Worm (Caenorhabditis elegans) whole organism, dauer: ENCODE measurements around the gene ugt-10.
"Not testable (repeated sequence)": the region's sequence is repeated elsewhere in the genome, so short reads cannot be mapped to it uniquely, and the experiment has no call there.

ENCODE experiments used
- unc-62 ChIP-seq: sonication (generic microtip); optimal IDR thresholded peaks from 2 replicates; lab custom pipeline; 2017; ENCODE audit warnings: missing biosample characterization, missing genetic modification reagents, missing genetic modification characterization

The ugt-10 gene

DNA sequence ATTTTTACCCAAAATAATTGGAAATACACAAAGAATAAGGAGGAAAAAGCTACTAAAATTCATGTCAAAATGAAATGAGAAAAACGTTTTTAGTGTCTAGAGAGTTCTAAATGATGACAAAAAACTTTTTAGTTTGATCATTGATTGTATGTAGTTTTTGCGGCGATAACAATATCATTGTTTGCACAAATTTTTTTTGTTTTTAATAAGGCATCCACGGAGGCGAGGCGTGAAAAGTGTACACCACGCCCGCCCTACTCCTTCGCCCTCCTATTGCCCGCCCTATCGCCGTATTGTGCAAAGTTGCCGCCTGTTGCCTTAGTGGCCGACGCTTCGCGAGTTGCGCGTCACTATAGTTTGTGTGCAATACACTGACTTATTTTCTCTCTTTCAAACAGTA lies at the start of gene ugt-10:
Gene ugt-10 (minus strand): TSS at position 101 of the 400 bp plus-strand sequence.
- not testable (repeated sequence) for TF ChIP-seq unc-62 (GFP tag; lab: Kevin White, UChicago)

DNA sequence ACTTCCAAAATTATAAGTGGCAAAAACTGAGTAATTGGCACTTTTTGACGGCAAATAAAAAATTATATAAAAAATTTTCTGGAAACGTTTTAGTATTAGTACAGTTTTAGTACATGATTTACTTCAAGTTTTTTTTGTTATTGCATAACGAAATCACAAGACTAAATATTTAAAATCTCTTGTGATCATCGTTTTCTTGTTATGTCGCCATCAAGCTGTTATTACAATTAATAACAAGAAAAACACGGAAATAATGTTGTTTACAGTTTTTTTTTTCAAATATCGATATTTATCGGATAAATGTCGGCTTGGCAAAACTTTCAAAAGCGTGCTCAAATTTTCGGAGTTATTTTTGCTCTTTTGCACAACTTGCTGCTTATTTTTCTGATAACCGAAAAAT lies 48.7 kb upstream of the ugt-10 start, which contains the start of gene str-209:
Gene str-209 (plus strand): TSS at position 301 of the 400 bp plus-strand sequence.
- TF ChIP-seq unc-62 (GFP tag; lab: Kevin White, UChicago): no peak

DNA sequence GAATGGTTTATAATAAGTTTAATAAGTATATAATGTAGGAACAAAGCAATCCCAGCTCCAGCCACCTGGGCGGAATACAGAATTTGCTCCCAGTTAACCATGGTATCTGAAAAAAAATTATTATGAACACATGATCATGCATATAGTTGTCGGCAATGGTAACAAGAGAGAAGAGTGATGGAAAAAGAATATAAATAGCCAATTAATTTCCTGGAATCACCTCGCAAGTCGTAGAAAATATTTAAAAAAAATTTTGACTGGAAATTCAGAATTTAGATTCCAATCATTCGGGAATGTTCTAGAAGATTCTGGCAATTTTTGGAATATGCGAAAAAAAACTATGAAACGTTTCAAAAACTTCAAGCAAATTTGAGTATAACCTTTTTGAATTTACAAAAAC lies 44.3 kb upstream of the ugt-10 start, which contains the start of gene str-211:
Gene str-211 (minus strand): TSS at position 101 of the 400 bp plus-strand sequence.
- no peak for TF ChIP-seq unc-62 (GFP tag; lab: Kevin White, UChicago)

DNA sequence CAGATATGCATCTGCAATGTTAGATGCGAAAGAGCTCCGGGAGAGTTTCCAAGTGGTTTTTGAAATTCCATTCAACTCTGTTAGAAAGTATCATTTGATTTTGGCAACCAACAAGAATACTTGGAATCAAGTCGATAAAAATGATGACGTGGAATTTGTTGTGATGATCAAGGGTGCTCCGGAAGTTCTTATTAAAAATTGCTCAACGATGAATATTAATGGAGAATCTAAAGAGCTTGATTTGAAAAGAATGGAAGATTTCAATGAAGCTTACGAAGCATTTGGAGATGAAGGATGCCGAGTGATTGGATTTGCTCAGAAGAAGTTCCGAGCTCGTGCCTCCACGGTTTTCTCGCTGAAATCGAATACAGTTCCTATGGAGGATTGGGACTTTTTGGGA lies 37.4 kb upstream of the ugt-10 start:
- no peak for TF ChIP-seq unc-62 (GFP tag; lab: Kevin White, UChicago)

DNA sequence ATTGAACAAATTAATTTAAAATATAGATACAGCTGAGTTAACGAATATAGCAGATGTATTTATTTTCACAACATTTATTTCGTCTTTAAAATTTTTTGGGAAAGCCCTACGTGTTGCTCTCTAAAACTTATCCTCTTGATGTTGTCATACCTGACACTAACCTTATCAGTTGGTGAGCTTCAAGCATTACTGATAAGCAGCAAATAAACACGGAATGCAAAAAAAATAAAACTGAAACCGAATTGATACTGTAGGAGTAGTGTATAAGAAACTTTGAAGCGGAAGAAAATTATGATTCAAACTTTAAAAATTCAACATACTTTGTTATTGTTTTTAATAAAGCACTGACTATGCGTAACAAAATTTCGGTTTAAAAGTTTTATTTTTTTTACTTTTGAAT lies 35.2 kb upstream of the ugt-10 start:
- no peak for TF ChIP-seq unc-62 (GFP tag; lab: Kevin White, UChicago)

DNA sequence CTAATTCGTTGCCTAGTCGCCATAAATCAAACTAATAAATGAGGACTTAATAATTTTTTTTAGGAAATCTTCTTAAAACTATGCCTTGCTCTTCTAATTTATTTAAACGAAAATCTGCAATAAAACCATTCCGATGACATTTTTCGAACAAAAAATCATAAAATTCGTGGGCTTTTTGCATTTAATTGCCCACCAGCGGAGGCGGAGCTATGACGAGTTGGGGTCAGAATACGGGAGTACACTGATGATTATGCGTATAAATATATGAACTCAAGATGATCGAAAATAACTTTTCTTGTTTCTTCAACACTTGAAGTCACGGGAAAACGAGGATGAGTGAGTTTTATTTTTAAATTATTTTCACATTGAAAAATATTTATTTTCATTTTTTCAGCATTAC lies 34.5 kb upstream of the ugt-10 start, which contains the start of gene catp-2:
Gene catp-2 (plus strand): TSS at position 301 of the 400 bp plus-strand sequence.
- TF ChIP-seq unc-62 (GFP tag; lab: Kevin White, UChicago): no peak

DNA sequence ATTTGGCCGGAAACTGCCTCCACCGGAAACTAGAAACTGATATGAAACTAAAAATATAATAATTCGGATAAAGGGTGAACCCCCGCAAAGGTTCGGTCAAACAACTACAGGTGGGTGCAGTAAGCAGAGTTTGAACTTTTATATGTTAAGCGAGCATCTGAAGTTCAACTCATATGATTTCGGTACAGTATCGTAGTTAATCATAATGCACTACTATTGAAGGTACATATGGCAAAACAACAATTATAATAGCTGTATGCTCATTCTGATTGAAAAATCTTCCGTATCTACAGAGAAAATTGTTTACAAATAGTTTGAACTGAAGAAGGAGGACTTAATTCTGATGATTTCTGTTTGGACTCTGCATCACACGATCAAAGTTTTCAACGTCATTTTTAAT lies 33.3 kb upstream of the ugt-10 start:
- TF ChIP-seq unc-62 (GFP tag; lab: Kevin White, UChicago): no peak

DNA sequence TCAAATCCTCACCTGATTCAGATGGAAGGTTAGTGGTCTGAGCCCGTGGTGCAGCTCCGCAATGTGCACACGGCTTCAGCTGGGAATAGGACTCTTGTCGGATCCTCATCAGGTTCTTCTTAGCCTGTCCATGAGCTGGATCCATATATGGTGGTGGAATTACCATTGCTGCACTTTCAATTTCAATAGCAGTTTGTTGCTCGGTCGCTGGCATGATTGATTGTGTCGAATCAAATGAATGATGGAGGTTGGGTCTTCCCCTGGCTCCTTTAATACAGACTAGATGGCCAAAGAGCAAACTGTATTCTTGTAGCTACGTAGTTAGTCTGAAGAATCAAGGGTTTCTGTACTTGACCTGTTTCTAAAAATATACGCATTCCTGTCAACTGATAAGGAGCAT lies 32.9 kb upstream of the ugt-10 start, which contains the start of gene C02E7.10:
Gene C02E7.10 (minus strand): TSS at position 232 of the 400 bp plus-strand sequence.
- no peak for TF ChIP-seq unc-62 (GFP tag; lab: Kevin White, UChicago)

DNA sequence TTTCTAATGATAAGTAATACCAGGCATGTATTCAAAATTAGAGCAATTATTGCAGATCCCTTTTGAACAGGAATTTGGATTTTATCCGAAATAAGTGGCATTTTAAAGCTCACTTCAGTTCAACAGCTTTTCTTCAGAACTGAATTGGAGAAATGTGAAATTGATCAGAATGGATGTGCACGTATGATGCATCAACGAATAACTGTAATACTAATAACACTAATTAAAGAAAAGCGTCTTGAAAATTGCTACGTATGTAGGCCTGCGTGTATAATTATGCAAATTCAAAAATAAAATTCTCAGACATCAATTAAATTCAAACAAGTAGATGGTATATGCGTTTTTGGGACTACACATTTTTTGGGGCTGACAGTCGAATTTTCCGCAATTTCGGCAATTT lies 29.9 kb upstream of the ugt-10 start, which contains the start of gene str-205:
Gene str-205 (minus strand): TSS at position 101 of the 400 bp plus-strand sequence.
- TF ChIP-seq unc-62 (GFP tag; lab: Kevin White, UChicago): no peak

DNA sequence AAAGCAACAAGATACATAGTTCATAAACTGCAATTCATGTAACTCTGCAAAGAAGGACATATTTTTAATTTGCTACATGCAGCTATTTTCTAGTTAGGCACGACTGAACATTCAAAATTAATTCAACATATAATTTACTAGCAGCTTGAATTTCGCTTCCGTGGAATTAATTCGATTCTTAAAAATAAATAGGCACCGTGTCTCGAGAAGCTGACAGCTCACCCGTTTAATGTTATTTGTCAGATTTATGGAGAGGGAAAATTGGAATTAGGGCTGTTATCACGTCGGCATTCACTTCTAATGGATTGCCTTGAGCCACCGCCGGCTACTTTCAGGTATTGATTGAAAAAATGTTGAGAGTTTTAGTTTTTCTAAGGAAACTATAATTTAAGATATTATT lies 26.5 kb upstream of the ugt-10 start, which contains the start of gene srh-21:
Gene srh-21 (plus strand): TSS at position 301 of the 400 bp plus-strand sequence.
- no peak for TF ChIP-seq unc-62 (GFP tag; lab: Kevin White, UChicago)

DNA sequence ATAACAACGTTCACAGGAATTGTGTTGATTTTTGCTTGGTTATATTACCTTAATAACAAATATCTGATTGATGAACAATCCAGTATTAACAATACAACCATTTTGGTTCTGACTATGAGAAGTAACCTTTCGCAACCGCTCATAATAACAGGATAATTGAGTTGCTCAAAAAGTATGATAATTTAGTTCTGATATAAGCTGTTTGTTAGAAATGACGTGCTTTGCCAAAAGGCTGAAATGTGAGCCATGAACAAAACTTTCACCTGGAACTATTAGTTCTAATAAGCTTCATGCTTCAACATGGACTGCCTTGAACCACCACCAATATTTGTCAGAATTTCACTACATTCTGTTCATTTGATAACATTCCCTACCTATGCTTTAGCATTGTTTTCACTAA lies 24.7 kb upstream of the ugt-10 start, which contains the start of gene srh-20:
Gene srh-20 (plus strand): TSS at position 301 of the 400 bp plus-strand sequence.
- TF ChIP-seq unc-62 (GFP tag; lab: Kevin White, UChicago): no peak

DNA sequence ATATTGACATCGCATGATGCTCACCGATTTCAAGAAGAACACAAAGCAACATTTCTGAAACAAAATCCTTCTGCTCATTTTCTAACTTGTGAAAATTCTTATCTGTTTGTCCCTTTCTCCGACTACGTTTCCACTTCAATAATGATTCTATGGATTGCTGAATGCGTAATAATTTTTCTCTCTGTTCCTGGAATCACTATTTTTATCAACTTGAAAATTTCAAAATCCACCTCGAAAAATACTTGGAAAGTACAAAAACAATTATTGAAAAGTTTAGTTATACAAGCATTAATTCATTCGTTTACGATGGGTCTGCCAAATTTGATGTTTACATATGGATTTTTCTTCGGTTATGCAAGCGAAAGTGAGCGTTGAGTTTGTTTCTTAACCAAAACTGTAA lies 22.1 kb upstream of the ugt-10 start, which contains the start of gene srh-22:
Gene srh-22 (plus strand): TSS at position 301 of the 400 bp plus-strand sequence.
- no peak for TF ChIP-seq unc-62 (GFP tag; lab: Kevin White, UChicago)

DNA sequence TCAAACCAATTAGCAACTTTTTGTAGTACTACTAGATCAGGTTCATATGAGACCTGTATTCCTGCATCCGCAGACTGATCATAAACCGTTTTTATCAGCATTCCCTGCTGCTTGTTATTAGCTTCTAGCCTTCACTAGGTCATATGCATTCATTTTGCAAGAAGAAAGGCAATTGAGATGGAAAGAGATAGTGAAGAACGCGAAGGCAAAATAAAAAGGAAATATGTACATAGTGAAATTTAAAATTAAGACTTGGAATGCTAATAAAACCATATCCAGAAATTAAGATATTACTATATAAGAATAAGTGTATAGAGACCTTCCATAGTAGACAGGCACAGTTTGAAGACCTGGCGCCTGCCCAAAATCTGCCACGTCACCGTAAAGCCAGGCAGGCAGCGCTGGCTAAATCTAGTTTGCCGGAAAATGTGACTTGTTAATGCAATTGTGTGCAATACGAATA lies 20.8 kb upstream of the ugt-10 start, which contains the start of the genes C02E7.8 and srh-23:
Gene C02E7.8 (minus strand): TSS at position 101 of the 463 bp plus-strand sequence.
Gene srh-23 (plus strand): TSS at position 413 of the 463 bp plus-strand sequence.
- TF ChIP-seq unc-62 (GFP tag; lab: Kevin White, UChicago): no peak

DNA sequence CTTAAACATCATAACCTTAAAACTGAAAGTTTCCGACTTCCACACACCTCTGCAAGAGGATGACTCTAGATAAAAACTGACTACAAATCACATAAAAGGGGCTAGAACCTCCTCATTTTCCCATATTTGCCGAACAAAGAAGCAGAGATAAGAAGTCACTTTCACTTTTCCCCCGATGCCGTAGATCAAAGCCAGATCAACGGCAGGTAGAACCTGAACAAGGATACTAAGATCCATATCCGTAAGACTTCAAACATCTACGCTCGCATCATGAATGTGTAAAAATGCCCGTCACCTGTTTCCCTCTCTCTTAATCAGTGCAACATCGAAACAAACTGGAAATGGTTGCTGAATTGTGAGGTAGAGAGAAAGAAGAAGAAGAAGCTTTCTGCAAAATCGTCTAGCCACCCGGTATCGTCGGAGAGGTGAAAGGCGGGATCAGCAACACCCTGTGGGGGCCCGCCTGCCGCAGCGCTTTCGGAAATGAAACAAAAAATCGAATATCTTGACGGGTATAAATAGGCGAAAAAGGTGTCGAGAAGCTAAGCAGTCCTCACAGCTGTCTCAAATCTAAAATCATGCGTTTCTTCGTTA lies 18.8 kb upstream of the ugt-10 start, which contains the start of gene C02E7.6:
Gene C02E7.6 (plus strand): TSS at position 544 of the 594 bp plus-strand sequence.
- TF ChIP-seq unc-62 (GFP tag; lab: Kevin White, UChicago): no peak

DNA sequence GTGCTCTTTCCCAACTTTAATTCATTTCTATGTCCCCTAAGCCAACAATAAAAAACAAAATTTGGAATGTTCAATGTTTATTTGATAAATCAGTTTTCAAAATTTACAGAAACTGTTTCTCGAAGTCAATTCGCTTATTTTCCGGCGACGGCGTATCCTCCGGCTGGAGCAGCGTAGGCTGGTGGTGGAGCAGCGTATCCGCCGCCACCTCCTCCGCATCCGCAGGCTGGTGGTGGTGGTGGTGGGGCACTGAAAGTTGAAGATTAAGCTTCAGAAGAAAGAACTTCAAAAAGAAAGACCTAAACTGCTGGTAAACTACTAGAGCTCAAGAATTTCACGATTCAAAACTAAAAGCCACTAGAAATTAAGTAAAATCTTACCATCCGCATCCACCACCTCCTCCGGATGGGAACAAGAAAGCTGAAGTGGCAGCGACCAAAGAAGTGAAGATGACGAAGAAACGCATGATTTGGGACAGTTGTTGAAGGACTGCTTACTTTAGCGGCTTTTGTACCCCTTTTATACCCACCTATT lies 18.2 kb upstream of the ugt-10 start, which contains the start of gene C02E7.7:
Gene C02E7.7 (minus strand): TSS at position 484 of the 534 bp plus-strand sequence.
- no peak for TF ChIP-seq unc-62 (GFP tag; lab: Kevin White, UChicago)

DNA sequence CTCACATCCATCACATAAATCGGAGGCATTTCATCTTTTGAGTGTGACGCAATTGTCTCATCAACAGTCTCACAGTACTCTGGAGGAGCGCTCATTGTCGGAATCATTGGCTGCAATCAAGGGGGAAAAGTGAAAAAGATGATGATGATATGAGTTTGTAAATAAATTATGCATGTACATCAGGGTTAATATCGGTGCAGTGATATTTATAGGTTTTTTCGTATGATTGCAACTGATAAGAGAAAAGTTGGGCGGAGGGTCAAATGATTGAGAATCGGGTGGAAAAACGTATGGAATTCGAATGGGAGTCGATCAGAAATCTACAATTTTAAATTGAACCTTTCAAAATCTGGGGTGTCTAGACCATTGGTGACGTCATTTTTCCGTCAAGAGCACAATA lies 15.0 kb upstream of the ugt-10 start, which contains the start of gene H23N18.6:
Gene H23N18.6 (minus strand): TSS at position 201 of the 400 bp plus-strand sequence.
- no peak for TF ChIP-seq unc-62 (GFP tag; lab: Kevin White, UChicago)
